Worm (Caenorhabditis elegans) whole organism, late embryonic: ENCODE data around the gene F41E6.8.

ENCODE experiments used
- C08G9.2 ChIP-seq: sonication (generic microtip); optimal IDR thresholded peaks from 2 replicates; lab custom pipeline; 2016; ENCODE audit warnings: mild to moderate bottlenecking, missing genetic modification characterization, moderate library complexity, missing compliant biosample characterization
- C38D4.7 ChIP-seq: fragments of 200-800 bp; sonication (Bioruptor generic); optimal IDR thresholded peaks from 2 replicates; lab custom pipeline; 2018; ENCODE audit warnings: mild to moderate bottlenecking, missing genetic modification characterization, moderate library complexity, missing compliant biosample characterization
- F13H6.1 ChIP-seq: sonication (generic microtip); optimal IDR thresholded peaks from 2 replicates; lab custom pipeline; 2016; ENCODE audit warnings: missing genetic modification characterization, missing compliant biosample characterization
- T23F11.4 ChIP-seq: fragments of 200-800 bp; sonication (Bioruptor generic); optimal IDR thresholded peaks from 2 replicates; lab custom pipeline; 2018; ENCODE audit warnings: mild to moderate bottlenecking, missing genetic modification characterization, missing compliant biosample characterization
- Y22D7AL.16 ChIP-seq: sonication (generic microtip); optimal IDR thresholded peaks from 2 replicates; lab custom pipeline; 2016; ENCODE audit warnings: missing genetic modification characterization, missing compliant biosample characterization
- ahr-1 ChIP-seq: sonication (generic microtip); optimal IDR thresholded peaks from 2 replicates; lab custom pipeline; 2016; ENCODE audit warnings: missing genetic modification characterization, missing compliant biosample characterization
- ceh-24 ChIP-seq: sonication (generic microtip); optimal IDR thresholded peaks from 2 replicates; lab custom pipeline; 2016; ENCODE audit warnings: mild to moderate bottlenecking, missing genetic modification characterization, missing compliant biosample characterization
- ceh-30 ChIP-seq: fragments of 150-350 bp; optimal IDR thresholded peaks from 2 replicates; lab custom pipeline; 2014; ENCODE audit warnings: missing biosample characterization, missing genetic modification characterization
- ceh-31 ChIP-seq: sonication (generic microtip); optimal IDR thresholded peaks from 2 replicates; lab custom pipeline; 2016; ENCODE audit warnings: missing genetic modification characterization, missing compliant biosample characterization
- ceh-45 ChIP-seq: fragments of 200-800 bp; sonication (Bioruptor generic); IDR thresholded peaks from 2 replicates; pipeline ENCODE4 v1.3.6; 2022; ENCODE audit warnings: missing genetic modification reagents, missing genetic modification characterization, missing compliant biosample characterization
- ceh-6 ChIP-seq: fragments of 200-800 bp; sonication (Bioruptor generic); optimal IDR thresholded peaks from 2 replicates; lab custom pipeline; 2018; ENCODE audit warnings: mild to moderate bottlenecking, missing genetic modification characterization, missing compliant biosample characterization
- che-1 ChIP-seq: sonication (generic microtip); optimal IDR thresholded peaks from 2 replicates; lab custom pipeline; 2016; ENCODE audit warnings: mild to moderate bottlenecking, missing genetic modification characterization, missing compliant biosample characterization
- dmd-4 ChIP-seq: sonication (generic microtip); optimal IDR thresholded peaks from 2 replicates; lab custom pipeline; 2016; ENCODE audit warnings: borderline replicate concordance, missing genetic modification characterization, missing compliant biosample characterization
- dve-1 ChIP-seq: sonication (generic microtip); optimal IDR thresholded peaks from 2 replicates; lab custom pipeline; 2017; ENCODE audit warnings: antibody characterized with exemption, mild to moderate bottlenecking, missing genetic modification characterization, missing compliant biosample characterization
- elt-4 ChIP-seq: sonication (generic microtip); optimal IDR thresholded peaks from 2 replicates; lab custom pipeline; 2016; ENCODE audit warnings: missing genetic modification characterization, missing compliant biosample characterization
- eyg-1 ChIP-seq: sonication (generic microtip); optimal IDR thresholded peaks from 2 replicates; lab custom pipeline; 2016; ENCODE audit warnings: missing genotype, missing genetic modification characterization, missing compliant biosample characterization
- fax-1 ChIP-seq: sonication (generic microtip); optimal IDR thresholded peaks from 2 replicates; lab custom pipeline; 2016; ENCODE audit warnings: missing genotype, missing genetic modification characterization, missing compliant biosample characterization
- fkh-10 ChIP-seq: fragments of 150-350 bp; optimal IDR thresholded peaks from 2 replicates; lab custom pipeline; 2014; ENCODE audit warnings: missing biosample characterization, missing genetic modification reagents, missing genetic modification characterization
- fkh-6 ChIP-seq: sonication (generic microtip); optimal IDR thresholded peaks from 2 replicates; lab custom pipeline; 2016; ENCODE audit warnings: missing genetic modification characterization, missing compliant biosample characterization
- gmeb-2 ChIP-seq: sonication (generic microtip); optimal IDR thresholded peaks from 2 replicates; lab custom pipeline; 2016; ENCODE audit warnings: missing genetic modification characterization, inconsistent platforms, missing compliant biosample characterization
- hlh-13 ChIP-seq: fragments of 200-800 bp; sonication (Bioruptor generic); optimal IDR thresholded peaks from 2 replicates; lab custom pipeline; 2018; ENCODE audit warnings: mild to moderate bottlenecking, missing genetic modification characterization, missing compliant biosample characterization
- hlh-15 ChIP-seq: sonication (generic microtip); optimal IDR thresholded peaks from 2 replicates; lab custom pipeline; 2016; ENCODE audit warnings: missing genetic modification characterization, missing compliant biosample characterization
- hlh-8 ChIP-seq: sonication (generic microtip); optimal IDR thresholded peaks from 2 replicates; lab custom pipeline; 2016; ENCODE audit warnings: missing genotype, missing genetic modification characterization, missing compliant biosample characterization
- lin-11 ChIP-seq: fragments of 200-800 bp; sonication (Bioruptor generic); optimal IDR thresholded peaks from 2 replicates; lab custom pipeline; 2018; ENCODE audit warnings: mild to moderate bottlenecking, missing genetic modification characterization, missing compliant biosample characterization
- madf-2 ChIP-seq: sonication (generic microtip); optimal IDR thresholded peaks from 2 replicates; lab custom pipeline; 2017; ENCODE audit warnings: missing genetic modification characterization, missing compliant biosample characterization
- mec-3 ChIP-seq: sonication (generic microtip); optimal IDR thresholded peaks from 2 replicates; lab custom pipeline; 2016; ENCODE audit warnings: borderline replicate concordance, missing genetic modification characterization, missing compliant biosample characterization
- nfya-1 ChIP-seq: sonication (generic microtip); optimal IDR thresholded peaks from 2 replicates; lab custom pipeline; 2017; ENCODE audit warnings: missing genetic modification characterization, mild to moderate bottlenecking, missing compliant biosample characterization, antibody characterized with exemption, moderate library complexity
- nhr-11 ChIP-seq: fragments of 150-350 bp; optimal IDR thresholded peaks from 2 replicates; lab custom pipeline; 2014; ENCODE audit warnings: missing biosample characterization, missing genetic modification characterization
- pag-3 ChIP-seq: sonication (generic microtip); optimal IDR thresholded peaks from 2 replicates; lab custom pipeline; 2016; ENCODE audit warnings: missing compliant biosample characterization, missing genetic modification characterization, borderline replicate concordance
- pat-9 ChIP-seq: fragments of 200-800 bp; sonication (Bioruptor generic); optimal IDR thresholded peaks from 2 replicates; lab custom pipeline; 2018; ENCODE audit warnings: mild to moderate bottlenecking, missing genetic modification characterization, moderate library complexity, missing compliant biosample characterization
- pha-2 ChIP-seq: sonication (generic microtip); optimal IDR thresholded peaks from 2 replicates; lab custom pipeline; 2017; ENCODE audit warnings: mild to moderate bottlenecking, missing genetic modification characterization, missing compliant biosample characterization
- pha-4 ChIP-seq: fragments of 150-350 bp; optimal IDR thresholded peaks from 2 replicates; lab custom pipeline; 2018; ENCODE audit warnings: missing biosample characterization, missing genetic modification reagents, missing genetic modification characterization
- pqm-1 ChIP-seq: sonication (generic microtip); optimal IDR thresholded peaks from 2 replicates; lab custom pipeline; 2016; ENCODE audit warnings: missing genetic modification characterization, missing compliant biosample characterization
- pros-1 ChIP-seq: fragments of 150-350 bp; optimal IDR thresholded peaks from 2 replicates; lab custom pipeline; 2014; ENCODE audit warnings: missing biosample characterization, missing genetic modification reagents, missing genetic modification characterization
- sdc-2 ChIP-seq: sonication (generic microtip); optimal IDR thresholded peaks from 2 replicates; lab custom pipeline; 2016; ENCODE audit warnings: missing genotype, missing genetic modification characterization, missing compliant biosample characterization
- sox-2 ChIP-seq: fragments of 200-800 bp; sonication (Bioruptor generic); IDR thresholded peaks from 2 replicates; pipeline ENCODE4 v1.3.6; 2022; ENCODE audit warnings: missing genetic modification reagents, missing genetic modification characterization, missing compliant biosample characterization
- syd-9 ChIP-seq: sonication (generic microtip); optimal IDR thresholded peaks from 2 replicates; lab custom pipeline; 2016; ENCODE audit warnings: mild to moderate bottlenecking, missing genetic modification characterization, moderate library complexity, missing compliant biosample characterization
- tbx-2 ChIP-seq: sonication (generic microtip); optimal IDR thresholded peaks from 2 replicates; lab custom pipeline; 2016; ENCODE audit warnings: missing genetic modification characterization, missing compliant biosample characterization
- tbx-7 ChIP-seq: sonication (generic microtip); optimal IDR thresholded peaks from 2 replicates; lab custom pipeline; 2016; ENCODE audit warnings: missing genotype, missing genetic modification characterization, missing compliant biosample characterization
- ttx-3 ChIP-seq: sonication (generic microtip); optimal IDR thresholded peaks from 2 replicates; lab custom pipeline; 2016; ENCODE audit warnings: missing genetic modification reagents, missing genetic modification characterization, missing compliant biosample characterization
- unc-3 ChIP-seq, 2 experiments: fragments of 200-800 bp in 1 of 2; sonication (Bioruptor generic) in 1 of 2; sonication (generic microtip) in 1 of 2; conservative IDR thresholded peaks in 1 of 2; optimal IDR thresholded peaks in 1 of 2; 2 replicates each; pipeline versions ENCODE4 v1.3.6 to Lab custom; 2016 to 2022; ENCODE audit warnings: missing compliant biosample characterization in 2 of 2, missing genetic modification characterization in 2 of 2, missing genetic modification reagents in 1 of 2
- unc-86 ChIP-seq: sonication (generic microtip); optimal IDR thresholded peaks from 2 replicates; lab custom pipeline; 2016; ENCODE audit warnings: missing genetic modification characterization, missing compliant biosample characterization

The F41E6.8 gene

DNA sequence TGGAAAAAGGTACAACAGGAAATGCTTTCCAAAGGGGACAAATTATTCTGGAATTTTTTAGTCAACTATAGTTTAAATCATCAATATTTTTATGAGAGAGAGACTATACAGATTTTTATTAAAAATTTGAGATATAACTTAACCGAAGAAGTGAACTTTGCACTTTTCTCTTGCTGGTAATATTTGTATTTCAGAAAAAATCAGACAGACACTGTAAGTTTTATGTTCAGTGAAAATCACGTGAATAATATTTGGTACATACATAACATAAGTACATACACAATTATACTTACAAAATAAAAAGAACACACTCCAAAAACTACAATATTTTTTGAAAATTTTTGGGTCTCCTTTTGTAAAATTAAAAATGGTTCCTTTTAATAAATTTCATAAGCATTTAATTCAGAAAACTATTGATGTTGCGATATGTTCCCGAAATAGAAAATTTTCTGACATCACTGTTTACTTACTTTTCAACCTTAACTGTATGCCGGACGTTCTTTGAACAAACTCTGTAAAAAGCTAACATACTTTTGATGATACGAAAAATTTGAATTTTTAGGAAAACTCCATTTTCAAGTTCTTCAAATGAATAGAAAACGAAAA lies 36.4 kb upstream of the F41E6.8 start, which contains the start of the genes F28A12.10 and acd-4:
TSS of gene F28A12.10 (minus strand) at position 101 of the 606 bp plus-strand sequence.
TSS of gene acd-4 (plus strand) at position 556 of the 606 bp plus-strand sequence.
- TF ChIP-seq ttx-3 (tag; lab: Kevin White, UChicago), result no peak

ce11 chrV:8636907-8637306 lies 35.6 kb upstream of the F41E6.8 start, which contains the start of gene grl-12:
TSS of gene grl-12 (minus strand) at chrV:8637007.
- TF ChIP-seq ceh-30 (tag; lab: Kevin White, UChicago), result no peak
- no peak for TF ChIP-seq C38D4.7
- TF ChIP-seq fkh-6, result no peak
- no peak for TF ChIP-seq che-1
- TF ChIP-seq dve-1 (tag; lab: Kevin White, UChicago), result no peak

DNA sequence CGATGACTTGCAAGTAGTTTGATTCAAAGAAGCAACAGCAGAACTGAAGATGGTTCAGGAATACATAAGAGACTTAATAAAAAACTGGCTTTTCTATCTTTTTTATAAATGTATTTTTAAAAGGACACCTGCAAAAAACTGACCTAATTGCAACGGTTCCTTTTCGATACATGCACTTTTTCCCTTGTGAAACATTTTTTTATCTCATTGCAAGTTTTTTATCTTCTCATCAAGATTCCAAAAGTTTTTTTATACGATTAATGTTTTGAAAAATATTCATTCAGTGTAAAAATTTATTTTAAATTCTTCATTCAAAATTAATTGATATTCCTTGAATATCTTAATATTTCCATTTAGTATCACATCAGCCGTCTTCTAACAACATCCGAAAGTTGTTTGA lies 34.3 kb upstream of the F41E6.8 start, which contains the start of gene oac-29:
TSS of gene oac-29 (minus strand) at position 101 of the 400 bp plus-strand sequence.
- no peak for TF ChIP-seq dve-1 (tag; lab: Kevin White, UChicago)
- no peak for TF ChIP-seq nfya-1
- no peak for TF ChIP-seq mec-3 (tag; lab: Kevin White, UChicago)
- TF ChIP-seq C08G9.2 (tag; lab: Kevin White, UChicago), result no peak
- no peak for TF ChIP-seq pqm-1 (tag; lab: Kevin White, UChicago)
- TF ChIP-seq, all 69 proteins: peak for 0

- no peak for TF ChIP-seq pha-4 (tag; lab: Kevin White, UChicago)
- TF ChIP-seq elt-4 (tag; lab: Kevin White, UChicago), result no peak
- TF ChIP-seq tbx-2 (tag; lab: Kevin White, UChicago), result no peak
- TF ChIP-seq fkh-10 (GFP tag; lab: Kevin White, UChicago), result no peak
- no peak for TF ChIP-seq gmeb-2
- TF ChIP-seq eyg-1 (tag; lab: Kevin White, UChicago), result no peak
- no peak for TF ChIP-seq hlh-8 (tag; lab: Kevin White, UChicago)
- TF ChIP-seq hlh-13, result no peak
- TF ChIP-seq fax-1 (tag; lab: Kevin White, UChicago), result no peak
- no peak for TF ChIP-seq ceh-24
- no peak for TF ChIP-seq dmd-4 (tag; lab: Kevin White, UChicago)
- TF ChIP-seq madf-2, result no peak
- TF ChIP-seq ahr-1 (tag; lab: Kevin White, UChicago), result no peak
- no peak for TF ChIP-seq ceh-45 (GFP tag; lab: Robert Waterston, UW)
- TF ChIP-seq T23F11.4, result no peak
- TF ChIP-seq unc-86, result no peak
Measured at ce11 chrV:8632788-8633187, 31.5 kb upstream of the F41E6.8 start.

DNA sequence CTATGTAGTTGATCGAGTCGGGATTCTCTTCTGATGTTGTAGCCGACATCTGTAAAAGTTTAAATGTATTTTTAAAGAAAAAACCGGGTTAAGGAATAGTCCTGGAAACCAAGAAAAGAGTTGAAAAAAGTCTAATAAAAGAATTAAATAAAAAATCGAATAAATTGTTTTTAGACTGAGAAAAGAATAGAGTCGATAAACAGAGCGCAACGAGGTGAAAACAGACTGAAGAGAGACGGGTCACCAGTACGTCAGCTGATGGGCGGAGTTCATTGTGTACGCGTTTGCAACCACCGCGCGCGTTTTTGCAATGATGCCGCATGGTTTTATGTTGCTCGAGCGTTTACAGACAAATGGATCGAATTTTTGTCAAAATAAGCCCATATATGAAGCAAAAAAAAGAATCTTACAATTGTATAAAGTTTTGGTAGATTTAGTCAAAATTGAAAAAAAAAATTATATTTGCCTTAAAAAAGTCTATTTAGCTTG lies 30.0 kb upstream of the F41E6.8 start, which contains the start of gene atg-18:
TSS of gene atg-18 (minus strand) at position 51 of the 489 bp plus-strand sequence.
- TF ChIP-seq pha-4 (tag; lab: Kevin White, UChicago), result no peak
- TF ChIP-seq hlh-8 (tag; lab: Kevin White, UChicago), result peak; percentile 56
- TF ChIP-seq nhr-11 (tag; lab: Kevin White, UChicago), result no peak
- peak; percentile 19 for TF ChIP-seq fkh-10 (GFP tag; lab: Kevin White, UChicago)
- TF ChIP-seq sox-2 (GFP tag; lab: Robert Waterston, UW), result no peak
- TF ChIP-seq ceh-6 (GFP tag; lab: Kevin White, UChicago), result no peak
- peak; percentile 55 for TF ChIP-seq F13H6.1 (tag; lab: Kevin White, UChicago)
- peak; percentile 2 for TF ChIP-seq tbx-7
- no peak for TF ChIP-seq dmd-4 (tag; lab: Kevin White, UChicago)
- TF ChIP-seq pros-1 (tag; lab: Kevin White, UChicago), result no peak
- TF ChIP-seq pqm-1 (tag; lab: Kevin White, UChicago), result peak; percentile 36
- TF ChIP-seq pag-3 (tag; lab: Kevin White, UChicago), result no peak
- TF ChIP-seq pat-9 (tag; lab: Kevin White, UChicago), result peak; percentile 21
- no peak for TF ChIP-seq unc-3 (GFP tag; conservative IDR thresholded peaks at IDR 0.05; lab: Robert Waterston, UW)
- peak; percentile 63 for TF ChIP-seq unc-3 (tag; optimal IDR thresholded peaks at IDR 0.05; lab: Kevin White, UChicago)
- TF ChIP-seq Y22D7AL.16 (tag; lab: Kevin White, UChicago), result no peak
- TF ChIP-seq elt-4 (tag; lab: Kevin White, UChicago), result no peak
- TF ChIP-seq hlh-13, result no peak
- peak; percentile 68 for TF ChIP-seq nfya-1
- peak; percentile 32 for TF ChIP-seq hlh-15 (tag; lab: Kevin White, UChicago)
- no peak for TF ChIP-seq dve-1 (tag; lab: Kevin White, UChicago)
- peak; percentile 26 for TF ChIP-seq lin-11
- peak; percentile 63 for TF ChIP-seq unc-86
- TF ChIP-seq sdc-2, result peak; percentile 21
- TF ChIP-seq tbx-2 (tag; lab: Kevin White, UChicago), result peak; percentile 82
- TF ChIP-seq syd-9, result no peak
- peak; percentile 14 for TF ChIP-seq pha-2 (tag; lab: Kevin White, UChicago)
- TF ChIP-seq ceh-31 (tag; lab: Kevin White, UChicago), result peak; percentile 81
